Worm (Caenorhabditis elegans): ENCODE measurements around the gene Y43F8B.29.

The Y43F8B.29 gene

DNA sequence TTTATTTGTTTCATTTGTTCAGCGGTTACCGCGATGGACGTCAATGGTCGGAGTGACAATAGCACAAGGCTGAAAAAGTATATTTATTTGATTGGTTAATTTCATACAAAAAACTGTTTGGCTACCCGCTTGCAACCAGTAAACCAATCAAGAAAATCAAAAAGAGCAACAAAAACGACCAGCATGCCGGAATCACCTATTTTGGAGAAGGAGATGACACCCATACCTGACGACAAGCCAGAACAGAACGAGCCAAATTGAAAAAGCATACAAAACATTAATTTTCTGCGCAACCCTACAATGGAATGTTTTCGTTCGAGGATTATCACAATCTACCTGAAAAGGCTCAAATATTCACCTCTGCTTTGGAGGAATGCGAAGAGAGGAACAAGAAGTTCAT is 941 bp upstream of the Y43F8B.29 start, which contains the start of gene Y43F8B.7:
Y43F8B.7 (plus strand) TSS at position 301 of the 400 bp plus-strand sequence.
- TF ChIP-seq flt-1 (GFP tag; IDR thresholded peaks at IDR 0.05) (no peak), ztf-29 (GFP tag; IDR thresholded peaks at IDR 0.05) (no peak), ztf-23 (GFP tag; IDR thresholded peaks at IDR 0.05) (no peak), cog-1 (tag; optimal IDR thresholded peaks at IDR 0.05) (no peak)

DNA sequence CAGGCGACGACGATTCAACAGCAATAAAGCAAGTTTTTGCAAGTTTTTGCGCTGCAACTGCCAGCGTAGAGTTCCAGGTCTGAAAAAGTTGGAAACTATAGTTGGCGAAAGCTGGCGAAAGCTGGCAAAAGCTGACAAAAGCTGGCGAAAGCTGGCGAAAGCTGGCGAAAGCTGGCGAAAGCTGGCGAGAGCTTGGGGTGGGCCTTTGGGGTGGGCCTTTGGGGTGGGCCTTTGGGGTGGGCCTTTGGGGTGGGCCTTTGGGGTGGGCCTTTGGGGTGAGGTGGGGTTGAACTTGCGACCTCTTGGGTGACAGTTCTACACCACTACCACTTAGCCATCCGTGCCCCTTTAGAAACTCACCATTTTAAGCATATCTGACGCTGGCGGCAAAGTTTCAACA is 3.7 kb downstream of the Y43F8B.29 start:
- TF ChIP-seq klf-2 (GFP tag; conservative IDR thresholded peaks at IDR 0.05) (no peak), tab-1 (GFP tag; IDR thresholded peaks at IDR 0.05) (no peak), ztf-23 (GFP tag; IDR thresholded peaks at IDR 0.05) (no peak), med-1 (GFP tag; optimal IDR thresholded peaks at IDR 0.05; ENCODE audit: insufficient read depth) (no peak), ztf-29 (GFP tag; IDR thresholded peaks at IDR 0.05) (no peak), T22C8.4 (GFP tag; IDR thresholded peaks at IDR 0.05) (no peak), cog-1 (tag; optimal IDR thresholded peaks at IDR 0.05) (no peak), ref-1 (GFP tag; conservative IDR thresholded peaks at IDR 0.05) (no peak), flt-1 (GFP tag; IDR thresholded peaks at IDR 0.05) (no peak)

DNA sequence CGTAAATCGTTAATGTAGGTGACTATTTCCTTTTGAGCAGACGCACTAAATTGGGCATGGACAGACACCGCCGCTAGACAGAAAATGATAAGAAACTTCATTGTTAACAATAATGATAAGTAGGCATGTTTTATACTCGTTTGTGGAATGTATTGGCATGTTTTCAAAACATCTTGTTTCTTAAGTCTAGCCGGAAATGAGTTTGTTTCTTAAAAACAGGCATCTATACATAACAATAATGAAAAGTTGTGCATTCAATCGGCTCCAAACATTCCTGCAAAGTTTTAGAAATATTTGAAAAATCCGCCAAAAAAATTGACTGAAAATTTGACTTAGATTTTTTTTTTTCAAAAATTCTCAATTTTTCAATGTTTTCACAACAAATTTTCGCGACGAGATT is 4.2 kb downstream of the Y43F8B.29 start, which contains the start of gene scl-21:
scl-21 (minus strand) TSS at position 101 of the 400 bp plus-strand sequence.
- TF ChIP-seq cog-1 (tag; optimal IDR thresholded peaks at IDR 0.05) (no peak), ref-1 (GFP tag; conservative IDR thresholded peaks at IDR 0.05) (no peak), ztf-23 (GFP tag; IDR thresholded peaks at IDR 0.05) (no peak), T22C8.4 (GFP tag; IDR thresholded peaks at IDR 0.05) (no peak), med-1 (GFP tag; optimal IDR thresholded peaks at IDR 0.05; ENCODE audit: insufficient read depth) (no peak), flt-1 (GFP tag; IDR thresholded peaks at IDR 0.05) (no peak), ztf-29 (GFP tag; IDR thresholded peaks at IDR 0.05) (no peak), tab-1 (GFP tag; IDR thresholded peaks at IDR 0.05) (no peak), klf-2 (GFP tag; conservative IDR thresholded peaks at IDR 0.05) (no peak)

DNA sequence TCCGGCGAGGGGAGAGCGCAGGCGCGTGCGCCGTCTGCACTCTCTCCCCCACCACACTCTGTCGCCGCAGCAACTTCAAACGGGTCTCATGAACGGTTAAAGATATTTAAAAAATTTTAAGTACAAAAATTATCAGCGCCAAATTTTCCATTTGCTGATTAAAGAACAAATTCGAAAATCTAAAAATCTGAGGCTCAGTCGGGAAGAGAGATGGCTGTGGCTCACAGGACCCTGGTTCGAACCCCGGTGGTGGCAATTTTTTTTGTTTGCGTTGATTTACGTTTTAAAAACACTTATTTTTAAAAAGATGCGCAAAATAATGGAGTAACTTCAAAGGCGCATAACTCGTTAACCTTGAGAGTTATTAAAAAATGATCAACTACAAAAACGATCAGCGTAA is 5.7 kb downstream of the Y43F8B.29 start:
- no peak for TF ChIP-seq med-1 (GFP tag; optimal IDR thresholded peaks at IDR 0.05; ENCODE audit: insufficient read depth)
- no peak for TF ChIP-seq flt-1 (GFP tag; IDR thresholded peaks at IDR 0.05)
- TF ChIP-seq ztf-23 (GFP tag; IDR thresholded peaks at IDR 0.05) = no peak
- TF ChIP-seq cog-1 (tag; optimal IDR thresholded peaks at IDR 0.05) = no peak
- no peak for TF ChIP-seq T22C8.4 (GFP tag; IDR thresholded peaks at IDR 0.05)
- TF ChIP-seq klf-2 (GFP tag; conservative IDR thresholded peaks at IDR 0.05) = no peak
- TF ChIP-seq tab-1 (GFP tag; IDR thresholded peaks at IDR 0.05) = no peak
- no peak for TF ChIP-seq ztf-29 (GFP tag; IDR thresholded peaks at IDR 0.05)

DNA sequence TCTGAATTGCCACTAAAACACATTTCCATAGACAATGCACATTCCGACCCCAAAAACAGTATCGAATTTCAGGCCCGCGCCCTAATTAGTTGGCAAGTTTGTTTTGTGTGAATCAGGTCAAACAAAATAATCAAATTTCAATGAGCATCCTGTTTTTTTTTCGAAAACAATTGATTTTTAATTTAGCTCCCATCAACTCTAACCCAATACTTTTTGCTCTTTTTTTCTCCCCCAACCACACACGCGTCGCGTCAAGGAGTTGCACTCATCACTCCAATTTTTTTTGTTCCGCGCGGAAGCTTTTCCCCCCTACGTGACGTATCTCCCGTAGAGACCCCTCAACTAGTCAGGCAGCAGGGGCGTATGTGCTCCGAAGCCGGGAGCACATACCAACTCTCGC is 10.0 kb downstream of the Y43F8B.29 start:
- no peak for TF ChIP-seq klf-2 (GFP tag; conservative IDR thresholded peaks at IDR 0.05)
- no peak for TF ChIP-seq cog-1 (tag; optimal IDR thresholded peaks at IDR 0.05)
- no peak for TF ChIP-seq flt-1 (GFP tag; IDR thresholded peaks at IDR 0.05)
- no peak for TF ChIP-seq ztf-29 (GFP tag; IDR thresholded peaks at IDR 0.05)
- TF ChIP-seq ztf-23 (GFP tag; IDR thresholded peaks at IDR 0.05) = no peak
- no peak for TF ChIP-seq med-1 (GFP tag; optimal IDR thresholded peaks at IDR 0.05; ENCODE audit: insufficient read depth)
- no peak for TF ChIP-seq ref-1 (GFP tag; conservative IDR thresholded peaks at IDR 0.05)
- no peak for TF ChIP-seq tab-1 (GFP tag; IDR thresholded peaks at IDR 0.05)
- no peak for TF ChIP-seq T22C8.4 (GFP tag; IDR thresholded peaks at IDR 0.05)

DNA sequence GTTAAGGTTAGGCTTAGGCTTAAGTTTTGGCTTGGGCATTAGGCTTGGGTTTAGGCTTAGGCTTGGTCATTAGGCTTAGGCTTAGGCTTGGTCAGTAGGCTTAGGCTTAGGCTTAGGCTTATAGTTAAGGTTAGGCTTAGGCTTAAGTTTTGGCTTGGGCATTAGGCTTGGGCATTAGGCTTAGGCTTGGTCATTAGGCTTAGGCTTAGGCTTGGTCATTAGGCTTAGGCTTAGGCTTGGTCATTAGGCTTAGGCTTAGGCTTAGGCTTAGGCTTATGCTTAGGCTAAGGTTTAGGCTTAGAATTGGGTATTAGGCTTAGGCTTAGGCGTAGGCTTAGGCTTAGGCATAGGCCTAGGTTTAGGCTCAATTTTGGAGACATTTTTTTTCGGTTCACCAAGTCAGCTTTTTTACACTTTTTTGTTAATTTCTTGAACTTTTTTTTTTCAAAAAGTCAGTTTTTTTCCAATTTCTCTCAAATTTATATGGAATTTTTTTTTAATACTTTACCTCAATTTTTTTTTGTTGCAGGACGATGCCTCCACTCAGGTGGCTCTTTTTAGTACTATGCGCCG is 11.3 kb downstream of the Y43F8B.29 start, which contains the start of gene Y43F8B.3:
Y43F8B.3 (plus strand) TSS at position 523 of the 573 bp plus-strand sequence.
- TF ChIP-seq tab-1 (GFP tag; IDR thresholded peaks at IDR 0.05) (no peak), ztf-29 (GFP tag; IDR thresholded peaks at IDR 0.05) (peak; percentile 58)

DNA sequence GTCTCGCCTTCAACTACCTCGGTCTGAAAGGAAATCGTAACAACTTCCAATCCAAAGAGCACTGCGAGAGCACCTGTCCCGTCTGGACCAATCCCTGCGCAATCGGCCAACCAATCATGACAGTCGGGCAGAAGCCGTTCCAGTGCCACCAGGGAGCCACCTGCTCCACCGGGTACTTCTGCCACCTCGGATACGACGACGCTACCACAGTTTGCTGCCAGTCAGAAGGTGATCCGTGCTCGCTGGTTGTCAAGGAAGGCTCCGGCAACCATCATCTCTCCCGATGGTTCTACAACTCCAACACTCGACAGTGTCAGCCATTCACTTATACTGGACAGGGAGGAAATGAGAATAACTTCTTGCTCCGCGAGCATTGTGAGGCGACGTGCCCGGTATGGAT is 17.7 kb downstream of the Y43F8B.29 start:
- TF ChIP-seq tab-1 (GFP tag; IDR thresholded peaks at IDR 0.05) (no peak), klf-2 (GFP tag; conservative IDR thresholded peaks at IDR 0.05) (no peak), ztf-29 (GFP tag; IDR thresholded peaks at IDR 0.05) (no peak), med-1 (GFP tag; optimal IDR thresholded peaks at IDR 0.05; ENCODE audit: insufficient read depth) (no peak), ref-1 (GFP tag; conservative IDR thresholded peaks at IDR 0.05) (no peak), flt-1 (GFP tag; IDR thresholded peaks at IDR 0.05) (no peak), ztf-23 (GFP tag; IDR thresholded peaks at IDR 0.05) (no peak), T22C8.4 (GFP tag; IDR thresholded peaks at IDR 0.05) (no peak), cog-1 (tag; optimal IDR thresholded peaks at IDR 0.05) (no peak)

DNA sequence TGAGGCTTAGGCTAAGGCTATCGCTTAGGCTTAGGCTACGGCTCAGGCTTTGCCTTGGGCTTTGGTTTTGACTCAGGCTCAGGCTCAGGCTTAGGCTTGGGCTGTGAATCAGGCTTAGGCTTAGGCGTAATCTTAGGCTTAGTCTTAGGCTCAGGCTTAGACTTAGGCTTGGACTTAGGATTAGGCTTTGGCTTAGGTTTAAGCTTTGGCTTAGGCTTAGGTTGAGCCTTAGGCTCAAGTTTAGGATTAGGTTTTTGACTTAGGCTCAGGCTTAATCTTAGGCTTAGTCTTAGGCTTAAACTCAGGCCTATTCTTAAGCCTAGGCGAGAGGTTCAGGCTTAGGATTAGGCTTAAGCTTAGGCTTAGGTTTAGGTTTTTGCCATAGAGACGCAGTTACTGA is 18.9 kb downstream of the Y43F8B.29 start:
- TF ChIP-seq ref-1 (GFP tag; conservative IDR thresholded peaks at IDR 0.05) (no peak), klf-2 (GFP tag; conservative IDR thresholded peaks at IDR 0.05) (no peak)

DNA sequence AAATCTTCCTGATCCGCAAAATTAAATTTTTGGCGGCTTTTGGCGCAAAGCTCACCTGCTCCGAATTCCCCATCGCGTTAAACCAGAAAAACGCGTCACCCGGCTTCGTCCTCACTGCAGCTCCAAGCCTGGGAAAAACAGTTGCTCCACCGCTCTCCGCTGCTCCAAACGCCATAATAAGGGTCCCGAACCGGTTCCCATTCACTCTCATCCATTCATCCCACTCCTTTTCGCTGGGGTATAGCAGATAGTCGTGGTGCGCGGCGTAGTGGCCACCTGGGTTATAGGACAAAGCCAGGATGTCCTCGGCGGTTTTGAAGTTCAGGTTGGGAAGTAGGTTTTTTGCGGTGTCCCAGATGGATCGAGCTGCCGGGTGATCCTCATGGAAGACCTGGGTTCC is 19.5 kb downstream of the Y43F8B.29 start:
- no peak for TF ChIP-seq T22C8.4 (GFP tag; IDR thresholded peaks at IDR 0.05)
- TF ChIP-seq ztf-23 (GFP tag; IDR thresholded peaks at IDR 0.05) = no peak
- no peak for TF ChIP-seq ref-1 (GFP tag; conservative IDR thresholded peaks at IDR 0.05)

DNA sequence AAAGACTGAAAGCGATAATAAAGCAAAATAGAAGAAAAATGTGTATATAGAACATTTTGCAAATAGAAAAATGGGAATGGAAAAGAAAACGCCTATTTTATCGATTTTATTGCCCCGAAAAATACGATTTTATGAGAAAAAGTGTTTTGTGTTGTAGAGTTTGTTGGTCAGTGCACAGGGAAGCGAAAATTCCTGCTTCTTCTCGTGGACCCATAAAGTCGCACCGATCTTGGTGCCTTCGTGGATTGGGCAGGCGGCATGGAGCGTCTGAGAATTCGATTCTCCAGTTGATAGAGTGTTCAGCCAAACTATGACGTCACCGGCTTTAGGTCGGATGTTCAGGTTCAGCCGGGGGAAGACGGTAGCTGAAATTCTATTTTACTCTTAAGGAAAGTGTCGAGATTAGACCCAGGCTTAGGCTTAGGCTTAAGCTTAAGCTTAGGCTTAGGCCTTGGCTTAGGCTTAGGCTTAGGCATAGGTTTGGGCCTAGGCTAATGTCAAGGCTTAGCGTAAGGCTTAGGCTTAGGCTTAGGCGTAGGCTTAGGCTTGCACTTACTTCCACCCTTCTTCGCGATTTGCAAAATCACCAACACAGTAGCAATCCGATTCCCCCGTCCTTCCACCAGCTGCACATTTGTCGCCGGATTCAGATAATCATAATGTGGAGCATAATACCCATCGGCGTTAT is 21.0 kb downstream of the Y43F8B.29 start, which contains the start of gene Y43F8B.19:
Y43F8B.19 (minus strand) TSS at position 51 of the 688 bp plus-strand sequence.
- TF ChIP-seq ztf-23 (GFP tag; IDR thresholded peaks at IDR 0.05) (no peak), flt-1 (GFP tag; IDR thresholded peaks at IDR 0.05) (no peak), klf-2 (GFP tag; conservative IDR thresholded peaks at IDR 0.05) (no peak), med-1 (GFP tag; optimal IDR thresholded peaks at IDR 0.05; ENCODE audit: insufficient read depth) (no peak), tab-1 (GFP tag; IDR thresholded peaks at IDR 0.05) (no peak), ref-1 (GFP tag; conservative IDR thresholded peaks at IDR 0.05) (no peak), ztf-29 (GFP tag; IDR thresholded peaks at IDR 0.05) (peak; percentile 67; the same call in 1 of the 2 replicates), cog-1 (tag; optimal IDR thresholded peaks at IDR 0.05) (no peak), T22C8.4 (GFP tag; IDR thresholded peaks at IDR 0.05) (no peak)
